Fruit fly (Drosophila melanogaster): ENCODE data around the gene CG33543.

The CG33543 gene

dm6 chr2L:1986343-1987280, 19.5 kb downstream of the CG33543 start:
- TF ChIP-seq ss (GFP tag; optimal IDR thresholded peaks at IDR 0.05) (no peak), fkh (GFP tag; optimal IDR thresholded peaks at IDR 0.05) (peak; percentile 65), CG6163 (GFP tag; IDR thresholded peaks at IDR 0.05) (peak; percentile 34; the same call in 2 of the 3 replicates), CG34406 (GFP tag; optimal IDR thresholded peaks at IDR 0.05) (peak; percentile 55), CG11762 (GFP tag; optimal IDR thresholded peaks at IDR 0.05; ENCODE audit: insufficient read depth) (peak; percentile 47), Eip75B (GFP tag; optimal IDR thresholded peaks at IDR 0.05) (peak; percentile 63), CG1621 (tag; optimal IDR thresholded peaks at IDR 0.05) (peak; percentile 34), CG8632 (GFP tag; optimal IDR thresholded peaks at IDR 0.05) (peak; percentile 36), Ets96B (tag; optimal IDR thresholded peaks at IDR 0.05) (peak; percentile 40), net (GFP tag; optimal IDR thresholded peaks at IDR 0.05) (peak; percentile 49), Hr38 (GFP tag; optimal IDR thresholded peaks at IDR 0.05) (no peak), CG3919 (GFP tag; optimal IDR thresholded peaks at IDR 0.05) (peak; percentile 64), Sox102F (GFP tag; optimal IDR thresholded peaks at IDR 0.05) (no peak), Sox15 (GFP tag; optimal IDR thresholded peaks at IDR 0.05) (no peak), Smox (GFP tag; optimal IDR thresholded peaks at IDR 0.05) (peak; percentile 63), eg (GFP tag; IDR thresholded peaks at IDR 0.05) (peak; percentile 60; the same call in 2 of the 3 replicates), CG6808 (GFP tag; optimal IDR thresholded peaks at IDR 0.05) (peak; percentile 0), CG7368 (GFP tag; optimal IDR thresholded peaks at IDR 0.05) (peak; percentile 14), spab (GFP tag; optimal IDR thresholded peaks at IDR 0.05) (no peak), OdsH (GFP tag; optimal IDR thresholded peaks at IDR 0.05) (peak; percentile 60), CG31627 (GFP tag; optimal IDR thresholded peaks at IDR 0.05) (peak; percentile 67), acj6 (GFP tag; optimal IDR thresholded peaks at IDR 0.05) (peak; percentile 60), Hr4 (GFP tag; optimal IDR thresholded peaks at IDR 0.05) (peak; percentile 58), CG16779 (tag; optimal IDR thresholded peaks at IDR 0.05) (no peak), Eip93F (GFP tag; optimal IDR thresholded peaks at IDR 0.05) (no peak), topi (GFP tag; optimal IDR thresholded peaks at IDR 0.05) (peak; percentile 54), esn (GFP tag; optimal IDR thresholded peaks at IDR 0.05) (peak; percentile 72), vri (GFP tag; optimal IDR thresholded peaks at IDR 0.05) (peak; percentile 79), pdm3 (GFP tag; optimal IDR thresholded peaks at IDR 0.05) (peak; percentile 69), CG32006 (GFP tag; optimal IDR thresholded peaks at IDR 0.05) (peak; percentile 60), CG9139 (GFP tag; optimal IDR thresholded peaks at IDR 0.05) (no peak), Blimp-1 (GFP tag; optimal IDR thresholded peaks at IDR 0.05) (no peak), Eip78C (GFP tag) (peak; percentile 86), CG3032 (tag; optimal IDR thresholded peaks at IDR 0.05) (peak; percentile 25), CG15336 (GFP tag; IDR thresholded peaks at IDR 0.05) (peak; percentile 50; the same call in 1 of the 2 replicates), CG8319 (GFP tag; optimal IDR thresholded peaks at IDR 0.05) (no peak), dac (GFP tag; optimal IDR thresholded peaks at IDR 0.05) (no peak), Gug (GFP tag; IDR thresholded peaks at IDR 0.05) (no peak), svp (GFP tag) (peak; percentile 98), CG4318 (GFP tag; optimal IDR thresholded peaks at IDR 0.05) (no peak), CG10631 (GFP tag; optimal IDR thresholded peaks at IDR 0.05) (no peak), CG10669 (GFP tag; optimal IDR thresholded peaks at IDR 0.05) (peak; percentile 40), fd59A (GFP tag; optimal IDR thresholded peaks at IDR 0.05) (peak; percentile 38), achi (GFP tag; optimal IDR thresholded peaks at IDR 0.05) (peak; percentile 34), Lpt (GFP tag; optimal IDR thresholded peaks at IDR 0.05) (peak; percentile 37), Hr39 (GFP tag; optimal IDR thresholded peaks at IDR 0.05) (peak; percentile 64), Met (GFP tag; optimal IDR thresholded peaks at IDR 0.05) (peak; percentile 70), dsx (GFP tag; optimal IDR thresholded peaks at IDR 0.05; ENCODE audit: poor library complexity, severe bottlenecking) (peak; percentile 57), CG11294 (GFP tag; IDR thresholded peaks at IDR 0.05) (peak; percentile 22; the same call in 1 of the 2 replicates)
